Fruit fly (Drosophila melanogaster): ENCODE results near the gene TwdlB.

DNA sequence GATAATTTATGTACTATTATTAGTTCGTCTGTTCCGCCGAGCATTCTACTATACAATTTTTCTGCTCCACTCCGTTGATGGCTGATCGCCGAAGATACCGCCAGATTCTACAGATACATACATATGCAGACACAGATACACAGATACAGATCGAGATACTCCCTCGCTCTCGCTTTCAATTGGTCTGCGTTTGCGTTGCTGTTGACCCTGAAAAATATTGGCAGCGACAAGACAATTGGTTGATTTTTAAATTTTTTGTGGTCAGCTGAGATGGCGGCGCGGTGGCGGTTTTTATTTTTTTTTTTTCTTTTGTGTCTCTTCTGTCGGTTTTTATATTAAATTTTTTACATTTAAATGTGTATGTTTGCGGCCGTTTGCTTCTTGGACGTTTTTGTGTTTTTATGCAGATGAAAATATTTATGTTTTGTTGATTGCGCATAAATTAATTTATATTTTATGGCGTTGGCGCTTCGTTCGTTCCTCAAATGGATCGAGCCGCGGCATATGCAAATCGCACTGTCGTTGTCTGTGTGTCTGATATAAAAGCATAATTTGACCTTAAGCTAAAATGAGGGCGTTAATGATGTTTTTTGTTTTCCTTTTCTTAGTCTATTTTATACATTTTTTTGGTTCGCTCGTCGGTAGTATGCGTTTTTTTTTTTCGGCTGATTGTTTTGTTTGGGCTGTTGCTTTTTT lies 29.3 kb downstream of the TwdlB start:
- no peak for TF ChIP-seq usp (GFP tag; optimal IDR thresholded peaks at IDR 0.05)
- TF ChIP-seq pan (optimal IDR thresholded peaks at IDR 0.05): no peak
- TF ChIP-seq psq (optimal IDR thresholded peaks at IDR 0.05): no peak
- no peak for TF ChIP-seq EcR (GFP tag; optimal IDR thresholded peaks at IDR 0.05)
